Worm (Caenorhabditis elegans) whole organism, young adult: ENCODE measurements around the gene ttx-3.

Source experiments
- B0019.2 ChIP-seq: fragments of 200-800 bp; sonication (Bioruptor generic); conservative IDR thresholded peaks from 2 replicates; pipeline ENCODE4 v1.3.6; 2022; ENCODE audit warnings: missing genetic modification reagents, missing genetic modification characterization, missing compliant biosample characterization
- B0261.1 ChIP-seq: sonication (generic microtip); optimal IDR thresholded peaks from 2 replicates; lab custom pipeline; 2016; ENCODE audit warnings: mild to moderate bottlenecking, missing genetic modification characterization, moderate library complexity, missing compliant biosample characterization
- B0336.3 ChIP-seq: fragments of 200-800 bp; sonication (Bioruptor generic); IDR thresholded peaks from 2 replicates; pipeline ENCODE4 v1.3.6; 2022; ENCODE audit warnings: missing genetic modification characterization, missing compliant biosample characterization
- F23B12.7 ChIP-seq: sonication (generic microtip); optimal IDR thresholded peaks from 2 replicates; lab custom pipeline; 2017; ENCODE audit warnings: missing genetic modification characterization, mild to moderate bottlenecking, missing compliant biosample characterization, antibody characterized with exemption, moderate library complexity; ENCODE audit not compliant: insufficient read depth
- F37B4.10 ChIP-seq: fragments of 200-800 bp; sonication (Bioruptor generic); IDR thresholded peaks from 2 replicates; pipeline ENCODE4 v1.3.6; 2022; ENCODE audit warnings: missing genetic modification characterization, missing compliant biosample characterization
- F39B2.1 ChIP-seq: fragments of 200-800 bp; sonication (Bioruptor generic); IDR thresholded peaks from 2 replicates; pipeline ENCODE4 v1.3.6; 2022; ENCODE audit warnings: missing genetic modification reagents, missing genetic modification characterization, missing compliant biosample characterization
- F57C9.4 ChIP-seq: sonication (generic microtip); optimal IDR thresholded peaks from 2 replicates; lab custom pipeline; 2017; ENCODE audit warnings: mild to moderate bottlenecking, missing genetic modification characterization, missing compliant biosample characterization
- T26A5.8 ChIP-seq: sonication (generic microtip); optimal IDR thresholded peaks from 2 replicates; lab custom pipeline; 2016; ENCODE audit warnings: missing genetic modification characterization, missing compliant biosample characterization
- ZK185.1 ChIP-seq: sonication (generic microtip); optimal IDR thresholded peaks from 2 replicates; lab custom pipeline; 2016; ENCODE audit warnings: mild to moderate bottlenecking, missing genetic modification characterization, missing compliant biosample characterization; ENCODE audit not compliant: poor library complexity, severe bottlenecking
- atf-7 ChIP-seq: sonication (generic microtip); optimal IDR thresholded peaks from 2 replicates; lab custom pipeline; 2017; ENCODE audit warnings: mild to moderate bottlenecking, missing genetic modification characterization, missing compliant biosample characterization
- athp-1 ChIP-seq: sonication (generic microtip); optimal IDR thresholded peaks from 2 replicates; lab custom pipeline; 2017; ENCODE audit warnings: mild to moderate bottlenecking, missing genetic modification characterization, missing compliant biosample characterization
- attf-5 ChIP-seq: fragments of 200-800 bp; sonication (Bioruptor generic); optimal IDR thresholded peaks from 2 replicates; lab custom pipeline; 2018; ENCODE audit warnings: mild to moderate bottlenecking, missing genetic modification characterization, missing compliant biosample characterization
- cebp-1 ChIP-seq, 2 experiments: fragments of 200-800 bp in 1 of 2; sonication (Bioruptor generic) in 1 of 2; sonication (generic microtip) in 1 of 2; IDR thresholded peaks in 1 of 2; optimal IDR thresholded peaks in 1 of 2; 2 replicates each; pipeline versions ENCODE4 v1.3.6 to Lab custom; 2017 to 2022; ENCODE audit warnings: missing compliant biosample characterization in 2 of 2, missing genetic modification characterization in 2 of 2, mild to moderate bottlenecking in 1 of 2, missing genetic modification reagents in 1 of 2, moderate library complexity in 1 of 2
- ceh-27 ChIP-seq: fragments of 200-800 bp; sonication (Bioruptor generic); optimal IDR thresholded peaks from 2 replicates; lab custom pipeline; 2018; ENCODE audit warnings: mild to moderate bottlenecking, missing genetic modification characterization, moderate library complexity, missing compliant biosample characterization
- ceh-40 ChIP-seq: fragments of 200-800 bp; sonication (Bioruptor generic); IDR thresholded peaks from 2 replicates; pipeline ENCODE4 v1.3.6; 2022; ENCODE audit warnings: missing genetic modification characterization, missing compliant biosample characterization
- dox-1 ChIP-seq: fragments of 200-800 bp; sonication (Bioruptor generic); IDR thresholded peaks from 2 replicates; pipeline ENCODE4 v1.3.6; 2022; ENCODE audit warnings: missing genetic modification reagents, missing genetic modification characterization, missing compliant biosample characterization
- gei-17 ChIP-seq: fragments of 200-800 bp; sonication (Bioruptor generic); optimal IDR thresholded peaks from 2 replicates; lab custom pipeline; 2018; ENCODE audit warnings: mild to moderate bottlenecking, missing genetic modification characterization, missing compliant biosample characterization
- hmg-1.2 ChIP-seq: fragments of 200-800 bp; sonication (Bioruptor generic); IDR thresholded peaks from 2 replicates; pipeline ENCODE4 v1.3.6; 2022; ENCODE audit warnings: missing genetic modification reagents, missing genetic modification characterization, missing compliant biosample characterization
- let-607 ChIP-seq, 2 experiments: fragments of 200-800 bp in 1 of 2; sonication (Bioruptor generic) in 1 of 2; sonication (generic microtip) in 1 of 2; optimal IDR thresholded peaks; 2 replicates each; lab custom pipeline; 2016 to 2018; ENCODE audit warnings: mild to moderate bottlenecking in 2 of 2, missing compliant biosample characterization in 2 of 2, missing genetic modification characterization in 2 of 2, moderate library complexity in 2 of 2, missing genotype in 1 of 2
- lin-26 ChIP-seq: fragments of 200-800 bp; sonication (Bioruptor generic); IDR thresholded peaks from 2 replicates; pipeline ENCODE4 v1.3.6; 2022; ENCODE audit warnings: missing genetic modification reagents, missing genetic modification characterization, missing compliant biosample characterization
- lin-35 ChIP-seq, 3 experiments: fragments of 150-350 bp in 2 of 3; sonication (generic microtip) in 1 of 3; optimal IDR thresholded peaks; 2 replicates each; lab custom pipeline; 2014 to 2018; ENCODE audit warnings: missing biosample characterization in 3 of 3, missing genetic modification characterization in 3 of 3, missing genetic modification reagents in 3 of 3
- lin-40 ChIP-seq: sonication (generic microtip); optimal IDR thresholded peaks from 2 replicates; lab custom pipeline; 2016; ENCODE audit warnings: missing genetic modification characterization, mild to moderate bottlenecking, missing compliant biosample characterization, missing genotype, missing genetic modification reagents
- madf-10 ChIP-seq: sonication (generic microtip); optimal IDR thresholded peaks from 2 replicates; lab custom pipeline; 2016; ENCODE audit warnings: mild to moderate bottlenecking, missing genetic modification characterization, missing compliant biosample characterization
- mes-4 ChIP-seq: sonication (generic microtip); optimal IDR thresholded peaks from 2 replicates; lab custom pipeline; 2016; ENCODE audit warnings: missing genotype, missing genetic modification characterization, missing compliant biosample characterization
- mxl-1 ChIP-seq: sonication (generic microtip); optimal IDR thresholded peaks from 2 replicates; lab custom pipeline; 2016; ENCODE audit warnings: missing genetic modification characterization, missing compliant biosample characterization
- nhr-27 ChIP-seq: fragments of 200-800 bp; sonication (Bioruptor generic); optimal IDR thresholded peaks from 2 replicates; lab custom pipeline; 2018; ENCODE audit warnings: mild to moderate bottlenecking, missing genetic modification characterization, moderate library complexity, missing compliant biosample characterization
- nhr-80 ChIP-seq: sonication (generic microtip); optimal IDR thresholded peaks from 2 replicates; lab custom pipeline; 2016; ENCODE audit warnings: missing genetic modification characterization, missing compliant biosample characterization
- rcor-1 ChIP-seq: fragments of 200-800 bp; sonication (Bioruptor generic); IDR thresholded peaks from 2 replicates; pipeline ENCODE4 v1.3.6; 2022; ENCODE audit warnings: missing genetic modification reagents, missing genetic modification characterization, missing compliant biosample characterization
- repo-1 ChIP-seq: sonication (generic microtip); optimal IDR thresholded peaks from 2 replicates; lab custom pipeline; 2017; ENCODE audit warnings: mild to moderate bottlenecking, missing genetic modification characterization, missing compliant biosample characterization
- rpc-1 ChIP-seq, 2 experiments: fragments of 150-350 bp in 1 of 2; sonication (generic microtip) in 1 of 2; optimal IDR thresholded peaks; 2 replicates each; lab custom pipeline; 2014 to 2018; ENCODE audit warnings: missing biosample characterization in 1 of 2, missing genetic modification characterization in 1 of 2, missing genetic modification reagents in 1 of 2, missing genotype in 1 of 2
- sea-2 ChIP-seq: fragments of 200-800 bp; sonication (Bioruptor generic); IDR thresholded peaks from 2 replicates; pipeline ENCODE4 v1.3.6; 2022; ENCODE audit warnings: missing genetic modification characterization, missing compliant biosample characterization
- snpc-1.1 ChIP-seq: sonication (generic microtip); optimal IDR thresholded peaks from 2 replicates; lab custom pipeline; 2017; ENCODE audit warnings: missing genetic modification characterization, mild to moderate bottlenecking, missing compliant biosample characterization, antibody characterized with exemption, moderate library complexity, missing genotype, missing genetic modification reagents; ENCODE audit not compliant: insufficient read depth
- snpc-1.3 ChIP-seq: sonication (generic microtip); optimal IDR thresholded peaks from 2 replicates; lab custom pipeline; 2017; ENCODE audit warnings: missing genetic modification characterization, mild to moderate bottlenecking, missing compliant biosample characterization, antibody characterized with exemption, moderate library complexity, missing genotype, missing genetic modification reagents; ENCODE audit not compliant: insufficient read depth
- snpc-4 ChIP-seq, 5 experiments: fragments of 150-350 bp in 1 of 5; sonication (generic microtip) in 4 of 5; optimal IDR thresholded peaks; 2 replicates each; lab custom pipeline; 2014 to 2018; ENCODE audit warnings: missing genetic modification characterization in 5 of 5, missing biosample characterization in 3 of 5, antibody characterized with exemption in 2 of 5, mild to moderate bottlenecking in 2 of 5, missing compliant biosample characterization in 2 of 5, missing genotype in 2 of 5, moderate library complexity in 2 of 5, missing genetic modification reagents in 1 of 5
- tbp1 ChIP-seq: fragments of 200-800 bp; sonication (Bioruptor generic); optimal IDR thresholded peaks from 2 replicates; lab custom pipeline; 2018; ENCODE audit warnings: mild to moderate bottlenecking, missing genetic modification characterization, missing compliant biosample characterization
- zfh-2 ChIP-seq: fragments of 200-800 bp; sonication (Bioruptor generic); conservative IDR thresholded peaks from 2 replicates; pipeline ENCODE4 v1.3.6; 2022; ENCODE audit warnings: missing genetic modification reagents, missing genetic modification characterization, missing compliant biosample characterization
- zim-3 ChIP-seq: sonication (generic microtip); optimal IDR thresholded peaks from 2 replicates; lab custom pipeline; 2017; ENCODE audit warnings: mild to moderate bottlenecking, missing genetic modification characterization, moderate library complexity, missing compliant biosample characterization
- ztf-18 ChIP-seq: sonication (generic microtip); optimal IDR thresholded peaks from 2 replicates; lab custom pipeline; 2016; ENCODE audit warnings: missing genotype, mild to moderate bottlenecking, missing genetic modification characterization, missing compliant biosample characterization
- ztf-22 ChIP-seq: fragments of 200-800 bp; sonication (Bioruptor generic); optimal IDR thresholded peaks from 2 replicates; lab custom pipeline; 2018; ENCODE audit warnings: mild to moderate bottlenecking, missing genetic modification characterization, moderate library complexity, missing compliant biosample characterization
- ztf-26 ChIP-seq: sonication (generic microtip); optimal IDR thresholded peaks from 2 replicates; lab custom pipeline; 2017; ENCODE audit warnings: missing genetic modification characterization, missing compliant biosample characterization

The ttx-3 gene

ce11 chrX:11806175-11806853 lies 37.1 kb upstream of the ttx-3 start:
- peak; percentile 71 for TF ChIP-seq zfh-2
- TF ChIP-seq athp-1 (tag; lab: Kevin White, UChicago) = no peak
- peak; percentile 45 for TF ChIP-seq B0261.1 (tag; lab: Kevin White, UChicago)
- TF ChIP-seq rpc-1 (optimal IDR thresholded peaks at IDR 0.05; lab: Kevin White, UChicago) = peak; percentile 39
- TF ChIP-seq rpc-1 (tag; optimal IDR thresholded peaks at IDR 0.05; lab: Kevin White, UChicago) = peak; percentile 72
- TF ChIP-seq F37B4.10 (GFP tag; lab: Robert Waterston, UW) = no peak
- TF ChIP-seq tbp1 (GFP tag; lab: Kevin White, UChicago) = peak; percentile 80

- TF ChIP-seq sea-2 = no peak
- TF ChIP-seq B0019.2 (GFP tag; lab: Robert Waterston, UW) = no peak
- TF ChIP-seq snpc-1.3 (tag; lab: Kevin White, UChicago) = no peak
- no peak for TF ChIP-seq attf-5 (GFP tag; lab: Kevin White, UChicago)
- no peak for TF ChIP-seq atf-7 (tag; lab: Kevin White, UChicago)
- no peak for TF ChIP-seq ZK185.1 (tag; lab: Kevin White, UChicago)
- no peak for TF ChIP-seq snpc-4 (GFP tag; optimal IDR thresholded peaks at IDR 0.05; lab: Kevin White, UChicago)
- TF ChIP-seq snpc-4 (tag; optimal IDR thresholded peaks at IDR 0.05; lab: Kevin White, UChicago) = no peak
- TF ChIP-seq ceh-40 (GFP tag; lab: Robert Waterston, UW) = no peak
- TF ChIP-seq madf-10 (tag; lab: Kevin White, UChicago) = no peak
- no peak for TF ChIP-seq T26A5.8
- TF ChIP-seq snpc-1.1 (tag; lab: Kevin White, UChicago) = no peak
- no peak for TF ChIP-seq F39B2.1 (GFP tag; lab: Robert Waterston, UW)
Measured at ce11 chrX:11804057-11804456, 34.9 kb upstream of the ttx-3 start, which contains the start of gene C34E11.4. C34E11.4 (plus strand) TSS chrX:11804210.

ce11 chrX:11798057-11798555 lies 28.9 kb upstream of the ttx-3 start, which contains the start of gene rsd-3:
rsd-3 (plus strand) TSS chrX:11798505.
- no peak for TF ChIP-seq mxl-1 (tag; lab: Kevin White, UChicago)
- TF ChIP-seq lin-26 = 0 out of 2 replicates have a peak, but pooled peaks have one; percentile 46
- no peak for TF ChIP-seq ztf-26 (tag; lab: Kevin White, UChicago)
- peak; percentile 78 for TF ChIP-seq nhr-80
- no peak for TF ChIP-seq F57C9.4 (tag; lab: Kevin White, UChicago)
- TF ChIP-seq ceh-27 (GFP tag; lab: Kevin White, UChicago) = peak; percentile 21
- peak; percentile 17 for TF ChIP-seq ZK185.1 (tag; lab: Kevin White, UChicago)
- peak; percentile 90 for TF ChIP-seq hmg-1.2 (GFP tag; lab: Robert Waterston, UW)
- TF ChIP-seq repo-1 = no peak
- TF ChIP-seq B0019.2 (GFP tag; lab: Robert Waterston, UW) = no peak
- no peak for TF ChIP-seq rcor-1 (GFP tag; lab: Robert Waterston, UW)
- TF ChIP-seq atf-7 (tag; lab: Kevin White, UChicago) = peak; percentile 16
- TF ChIP-seq lin-35 (GFP tag; optimal IDR thresholded peaks at IDR 0.05; lab: Kevin White, UChicago) = peak in 1 of 3 experiments; percentile 52
- peak; percentile 5 for TF ChIP-seq gei-17 (GFP tag; lab: Kevin White, UChicago)
- peak; percentile 85 to 87 for TF ChIP-seq let-607 (tag; optimal IDR thresholded peaks at IDR 0.05; lab: Kevin White, UChicago)
- TF ChIP-seq ztf-22 (GFP tag; lab: Kevin White, UChicago) = no peak
- TF ChIP-seq mes-4 (tag; lab: Kevin White, UChicago) = no peak
- peak; percentile 75 for TF ChIP-seq lin-40 (tag; lab: Kevin White, UChicago)
- TF ChIP-seq zfh-2 = peak; percentile 86
- peak; percentile 7 for TF ChIP-seq ztf-18
- TF ChIP-seq snpc-4 (GFP tag; optimal IDR thresholded peaks at IDR 0.05; lab: Kevin White, UChicago) = no peak
- peak in 1 of 4 experiments; percentile 33 for TF ChIP-seq snpc-4 (tag; optimal IDR thresholded peaks at IDR 0.05; lab: Kevin White, UChicago)
- no peak for TF ChIP-seq F23B12.7 (tag; lab: Kevin White, UChicago)
- TF ChIP-seq B0336.3 (GFP tag; lab: Robert Waterston, UW) = 0 out of 2 replicates have a peak, but pooled peaks have one; percentile 47
- no peak for TF ChIP-seq cebp-1 (GFP tag; IDR thresholded peaks at IDR 0.05; lab: Robert Waterston, UW)
- TF ChIP-seq cebp-1 (tag; optimal IDR thresholded peaks at IDR 0.05; lab: Kevin White, UChicago) = peak; percentile 71
- TF ChIP-seq zim-3 (tag; lab: Kevin White, UChicago) = no peak
- peak; percentile 69 for TF ChIP-seq dox-1 (GFP tag; lab: Robert Waterston, UW)
- no peak for TF ChIP-seq nhr-27 (tag; lab: Kevin White, UChicago)
